Fruit fly (Drosophila melanogaster) whole organism, embryonic: Measurements from ENCODE around the gene Ufd4.

Experiments
- CG11398 ChIP-seq: fragments of 200-800 bp; sonication (Bioruptor generic); optimal IDR thresholded peaks from 2 replicates; lab custom pipeline; 2016; ENCODE audit warnings: missing biosample characterization, missing genetic modification characterization
- CG11560 ChIP-seq: fragments of 200-800 bp; sonication (Bioruptor generic); IDR thresholded peaks from 3 replicates; pipeline ENCODE4 v1.3.6; 2022; ENCODE audit warnings: missing biosample characterization, missing genetic modification characterization
- CG12769 ChIP-seq: fragments of 200-800 bp; sonication (Bioruptor generic); optimal IDR thresholded peaks from 2 replicates; lab custom pipeline; 2019; ENCODE audit warnings: missing biosample characterization, mild to moderate bottlenecking, missing genetic modification characterization, moderate library complexity
- CG13624 ChIP-seq: fragments of 200-800 bp; sonication (Bioruptor generic); optimal IDR thresholded peaks from 2 replicates; lab custom pipeline; 2016; ENCODE audit warnings: missing biosample characterization, missing genetic modification characterization
- CG13894 ChIP-seq: fragments of 200-800 bp; sonication (Bioruptor generic); optimal IDR thresholded peaks from 3 replicates; lab custom pipeline; 2018; ENCODE audit warnings: missing biosample characterization, mild to moderate bottlenecking, missing genetic modification characterization, moderate library complexity
- CG14441 ChIP-seq: fragments of 200-800 bp; sonication (Bioruptor generic); IDR thresholded peaks from 2 replicates; pipeline ENCODE4 v1.3.6; 2022; ENCODE audit warnings: missing biosample characterization, missing genetic modification characterization
- CG14710 ChIP-seq: fragments of 200-800 bp; sonication (Bioruptor generic); optimal IDR thresholded peaks from 3 replicates; lab custom pipeline; 2019; ENCODE audit warnings: missing biosample characterization, mild to moderate bottlenecking, missing genetic modification characterization, moderate library complexity
- CG16779 ChIP-seq: fragments of 200-800 bp; sonication (Bioruptor generic); IDR thresholded peaks from 2 replicates; pipeline ENCODE4 v1.3.6; 2022; ENCODE audit warnings: missing biosample characterization, missing genetic modification characterization
- CG16815 ChIP-seq: fragments of 200-800 bp; sonication (Bioruptor generic); optimal IDR thresholded peaks from 3 replicates; lab custom pipeline; 2017; ENCODE audit warnings: missing biosample characterization, mild to moderate bottlenecking, missing genetic modification characterization
- CG18599 ChIP-seq: fragments of 200-800 bp; sonication (Bioruptor generic); optimal IDR thresholded peaks from 3 replicates; lab custom pipeline; 2017; ENCODE audit warnings: missing biosample characterization, missing genetic modification characterization, mild to moderate bottlenecking, moderate library complexity, missing genetic modification reagents
- CG31441 ChIP-seq: fragments of 200-800 bp; sonication (Bioruptor generic); IDR thresholded peaks from 2 replicates; pipeline ENCODE4 v1.3.6; 2022; ENCODE audit warnings: missing biosample characterization, missing genetic modification characterization
- CG32772 ChIP-seq: fragments of 200-800 bp; sonication (Bioruptor generic); IDR thresholded peaks from 2 replicates; pipeline ENCODE4 v1.3.6; 2022; ENCODE audit warnings: missing biosample characterization, missing genetic modification characterization
- CG3995 ChIP-seq: fragments of 200-800 bp; sonication (Bioruptor generic); optimal IDR thresholded peaks from 3 replicates; lab custom pipeline; 2016; ENCODE audit warnings: missing biosample characterization, missing genetic modification characterization
- CG4707 ChIP-seq: fragments of 200-800 bp; sonication (Bioruptor generic); optimal IDR thresholded peaks from 2 replicates; lab custom pipeline; 2018; ENCODE audit warnings: missing biosample characterization, mild to moderate bottlenecking, missing genetic modification characterization, moderate library complexity
- CG5180 ChIP-seq: fragments of 200-800 bp; sonication (Bioruptor generic); optimal IDR thresholded peaks from 3 replicates; lab custom pipeline; 2017; ENCODE audit warnings: missing biosample characterization, missing genetic modification characterization, mild to moderate bottlenecking, moderate library complexity, missing genetic modification reagents
- CG6813 ChIP-seq: fragments of 200-800 bp; sonication (Bioruptor generic); optimal IDR thresholded peaks from 2 replicates; lab custom pipeline; 2017; ENCODE audit warnings: missing biosample characterization, missing genetic modification characterization, mild to moderate bottlenecking, moderate library complexity, missing genetic modification reagents
- CG7271 ChIP-seq: fragments of 200-800 bp; sonication (Bioruptor generic); optimal IDR thresholded peaks from 2 replicates; lab custom pipeline; 2018; ENCODE audit warnings: missing biosample characterization, mild to moderate bottlenecking, missing genetic modification characterization, moderate library complexity
- CG7372 ChIP-seq: fragments of 200-800 bp; sonication (Bioruptor generic); IDR thresholded peaks from 2 replicates; pipeline ENCODE4 v1.3.6; 2022; ENCODE audit warnings: missing biosample characterization, missing genetic modification characterization
- CG7963 ChIP-seq: fragments of 200-800 bp; sonication (Bioruptor generic); IDR thresholded peaks from 3 replicates; pipeline ENCODE4 v1.3.6; 2022; ENCODE audit warnings: missing biosample characterization, missing genetic modification characterization; ENCODE audit not compliant: partially characterized antibody
- CG8944 ChIP-seq: fragments of 200-800 bp; sonication (Bioruptor generic); optimal IDR thresholded peaks from 3 replicates; lab custom pipeline; 2016; ENCODE audit warnings: missing biosample characterization, missing genetic modification characterization
- D19A ChIP-seq: fragments of 200-800 bp; optimal IDR thresholded peaks from 3 replicates; lab custom pipeline; 2019; ENCODE audit warnings: missing biosample characterization, mild to moderate bottlenecking, missing genetic modification characterization, moderate library complexity
- Dfd ChIP-seq, 2 experiments: fragments of >200 bp; optimal IDR thresholded peaks; 2 replicates each; lab custom pipeline; 2017; ENCODE audit warnings: missing biosample characterization in 2 of 2, missing genetic modification characterization in 2 of 2
- Dip3 ChIP-seq: fragments of 200-800 bp; sonication (Bioruptor generic); optimal IDR thresholded peaks from 3 replicates; lab custom pipeline; 2016; ENCODE audit warnings: missing biosample characterization, missing genetic modification characterization
- Doc2 ChIP-seq: fragments of 200-800 bp; sonication (Bioruptor generic); IDR thresholded peaks from 2 replicates; pipeline ENCODE4 v1.3.6; 2022; ENCODE audit warnings: missing biosample characterization, missing genetic modification characterization
- HmgZ ChIP-seq: fragments of 200-800 bp; sonication (Bioruptor generic); optimal IDR thresholded peaks from 2 replicates; lab custom pipeline; 2018; ENCODE audit warnings: missing biosample characterization, mild to moderate bottlenecking, missing genetic modification characterization
- Kr ChIP-seq: fragments of 200-800 bp; sonication (Bioruptor generic); optimal IDR thresholded peaks from 2 replicates; lab custom pipeline; 2017; ENCODE audit warnings: missing biosample characterization, mild to moderate bottlenecking, missing genetic modification characterization
- Lim3 ChIP-seq: fragments of 200-800 bp; sonication (Bioruptor generic); IDR thresholded peaks from 2 replicates; pipeline ENCODE4 v1.3.6; 2022; ENCODE audit warnings: missing biosample characterization, missing genetic modification characterization
- Nf-YB ChIP-seq: fragments of 200-800 bp; sonication (Bioruptor generic); optimal IDR thresholded peaks from 3 replicates; lab custom pipeline; 2019; ENCODE audit warnings: missing biosample characterization, mild to moderate bottlenecking, missing genetic modification characterization, moderate library complexity
- PHDP ChIP-seq: fragments of 200-800 bp; sonication (Bioruptor generic); optimal IDR thresholded peaks from 3 replicates; lab custom pipeline; 2018; ENCODE audit warnings: missing biosample characterization, mild to moderate bottlenecking, missing genetic modification characterization, moderate library complexity
- Rx ChIP-seq: fragments of 200-800 bp; sonication (Bioruptor generic); IDR thresholded peaks from 2 replicates; pipeline ENCODE4 v1.3.6; 2022; ENCODE audit warnings: missing biosample characterization, missing genetic modification characterization
- Side ChIP-seq: fragments of 200-800 bp; sonication (Bioruptor generic); optimal IDR thresholded peaks from 2 replicates; lab custom pipeline; 2016; ENCODE audit warnings: missing biosample characterization, missing genetic modification characterization
- Sin3A ChIP-seq: fragments of >200 bp; optimal IDR thresholded peaks from 2 replicates; lab custom pipeline; 2018
- Sry-β ChIP-seq: fragments of 200-800 bp; sonication (Bioruptor generic); optimal IDR thresholded peaks from 2 replicates; lab custom pipeline; 2018; ENCODE audit warnings: missing biosample characterization, mild to moderate bottlenecking, missing genetic modification characterization, moderate library complexity
- Vsx1 ChIP-seq: fragments of 200-800 bp; sonication (Bioruptor generic); optimal IDR thresholded peaks from 2 replicates; lab custom pipeline; 2017; ENCODE audit warnings: missing biosample characterization, mild to moderate bottlenecking, missing genetic modification characterization, missing genetic modification reagents
- ap ChIP-seq: fragments of 200-800 bp; sonication (Bioruptor generic); IDR thresholded peaks from 2 replicates; pipeline ENCODE4 v1.3.6; 2022; ENCODE audit warnings: missing biosample characterization, missing genetic modification characterization
- bab2 ChIP-seq: fragments of 200-800 bp; sonication (Bioruptor generic); optimal IDR thresholded peaks from 2 replicates; lab custom pipeline; 2016; ENCODE audit warnings: missing biosample characterization, missing genetic modification characterization
- bigmax ChIP-seq: fragments of 200-800 bp; sonication (Bioruptor generic); optimal IDR thresholded peaks from 2 replicates; lab custom pipeline; 2018; ENCODE audit warnings: missing biosample characterization, mild to moderate bottlenecking, missing genetic modification characterization
- exex ChIP-seq: fragments of 200-800 bp; sonication (Bioruptor generic); optimal IDR thresholded peaks from 4 replicates; lab custom pipeline; 2018; ENCODE audit warnings: missing biosample characterization, mild to moderate bottlenecking, missing genetic modification characterization, moderate library complexity
- fd102C ChIP-seq: fragments of 200-800 bp; sonication (Bioruptor generic); optimal IDR thresholded peaks from 2 replicates; lab custom pipeline; 2018; ENCODE audit warnings: missing biosample characterization, mild to moderate bottlenecking, missing genetic modification characterization, moderate library complexity
- gsb ChIP-seq: fragments of 200-800 bp; sonication (Bioruptor generic); IDR thresholded peaks from 2 replicates; pipeline ENCODE4 v1.3.6; 2022; ENCODE audit warnings: missing biosample characterization, missing genetic modification characterization
- inv ChIP-seq: fragments of 200-800 bp; sonication (Bioruptor generic); IDR thresholded peaks from 2 replicates; pipeline ENCODE4 v1.3.6; 2022; ENCODE audit warnings: missing biosample characterization, missing genetic modification characterization; ENCODE audit not compliant: partially characterized antibody
- kah ChIP-seq: fragments of 200-800 bp; sonication (Bioruptor generic); optimal IDR thresholded peaks from 2 replicates; lab custom pipeline; 2018; ENCODE audit warnings: missing biosample characterization, mild to moderate bottlenecking, missing genetic modification characterization
- lab ChIP-seq: fragments of 200-800 bp; sonication (Bioruptor generic); optimal IDR thresholded peaks from 3 replicates; lab custom pipeline; 2017; ENCODE audit warnings: missing biosample characterization, missing genetic modification characterization, mild to moderate bottlenecking, moderate library complexity, missing genetic modification reagents
- mld ChIP-seq: fragments of 200-800 bp; sonication (Bioruptor generic); IDR thresholded peaks from 3 replicates; pipeline ENCODE4 v1.3.6; 2022; ENCODE audit warnings: missing biosample characterization, missing genetic modification characterization; ENCODE audit not compliant: partially characterized antibody
- phol ChIP-seq: fragments of 200-800 bp; sonication (Bioruptor generic); optimal IDR thresholded peaks from 3 replicates; lab custom pipeline; 2018; ENCODE audit warnings: missing biosample characterization, mild to moderate bottlenecking, missing genetic modification characterization, moderate library complexity
- ranshi ChIP-seq: fragments of 200-800 bp; sonication (Bioruptor generic); IDR thresholded peaks from 2 replicates; pipeline ENCODE4 v1.3.6; 2022; ENCODE audit warnings: missing biosample characterization, missing genetic modification characterization
- repo ChIP-seq: fragments of 200-800 bp; sonication (Bioruptor generic); optimal IDR thresholded peaks from 2 replicates; lab custom pipeline; 2016; ENCODE audit warnings: missing biosample characterization, missing genetic modification characterization
- sim ChIP-seq: fragments of 200-800 bp; sonication (Bioruptor generic); IDR thresholded peaks from 2 replicates; pipeline ENCODE4 v1.3.6; 2022; ENCODE audit warnings: missing biosample characterization, missing genetic modification characterization
- sna ChIP-seq: fragments of 200-800 bp; sonication (Bioruptor generic); IDR thresholded peaks from 2 replicates; pipeline ENCODE4 v1.3.6; 2022; ENCODE audit warnings: missing biosample characterization, missing genetic modification characterization; ENCODE audit not compliant: partially characterized antibody
- vfl ChIP-seq: fragments of 200-800 bp; sonication (Bioruptor generic); optimal IDR thresholded peaks from 2 replicates; lab custom pipeline; 2016; ENCODE audit warnings: missing biosample characterization, missing genetic modification characterization

Ufd4 gene

DNA sequence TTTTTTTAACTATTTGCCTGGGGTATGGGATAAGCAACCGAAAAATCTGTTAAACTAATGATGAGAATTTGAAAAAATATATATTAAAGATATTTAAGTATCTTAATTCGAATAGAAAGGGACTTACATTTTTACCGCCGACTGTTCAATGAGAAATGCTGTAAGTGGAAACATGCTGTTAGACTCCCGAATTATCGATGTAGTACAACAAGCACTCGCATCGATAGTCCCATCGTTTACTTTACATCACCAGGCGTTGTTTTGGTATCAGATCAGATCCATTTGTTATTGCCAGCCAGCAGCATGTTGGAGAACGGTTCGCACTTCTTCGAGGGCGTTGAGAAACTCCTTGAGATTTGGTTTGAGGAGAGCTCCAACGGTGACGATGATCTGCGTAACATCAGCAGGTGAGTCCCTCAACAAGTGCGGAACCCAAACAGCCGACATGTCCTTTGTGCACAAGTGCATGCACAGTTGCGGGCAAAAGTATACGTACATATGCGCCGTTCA lies 47.1 kb upstream of the Ufd4 start, which contains the start of gene SamDC (continued):
- TF ChIP-seq CG7963 (peak; percentile 76), PHDP (tag; lab: Kevin White, UChicago) (peak; percentile 63), vfl (no peak), phol (tag; lab: Kevin White, UChicago) (peak; percentile 42), CG8944 (GFP tag; lab: Kevin White, UChicago) (peak; percentile 17), CG14710 (tag; lab: Kevin White, UChicago) (peak; percentile 47), CG16815 (GFP tag; lab: Kevin White, UChicago) (peak; percentile 7), sim (no peak), exex (tag; lab: Kevin White, UChicago) (no peak), bab2 (GFP tag; lab: Kevin White, UChicago) (no peak), gsb (GFP tag; lab: Robert Waterston, UW) (no peak), CG3995 (peak; percentile 8), CG16779 (GFP tag; lab: Robert Waterston, UW) (no peak), Lim3 (GFP tag; lab: Robert Waterston, UW) (no peak), Side (GFP tag; lab: Kevin White, UChicago) (peak; percentile 47), kah (GFP tag; lab: Kevin White, UChicago) (no peak), CG7372 (no peak), CG4707 (GFP tag; lab: Kevin White, UChicago) (peak; percentile 8), ranshi (GFP tag; lab: Robert Waterston, UW) (no peak), fd102C (GFP tag; lab: Kevin White, UChicago) (no peak), CG5180 (GFP tag; lab: Kevin White, UChicago) (peak; percentile 59), CG7271 (tag; lab: Kevin White, UChicago) (no peak), CG32772 (GFP tag; lab: Robert Waterston, UW) (no peak), CG13624 (GFP tag; lab: Kevin White, UChicago) (peak; percentile 7), Sry-β (no peak), Nf-YB (GFP tag; lab: Kevin White, UChicago) (peak; percentile 4), CG11398 (GFP tag; lab: Kevin White, UChicago) (no peak), sna (GFP tag; lab: Robert Waterston, UW) (peak; percentile 63), Dfd (GFP tag; optimal IDR thresholded peaks at IDR 0.05; lab: Kevin White, UChicago) (peak in 1 of 2 experiments; percentile 77), mld (peak; percentile 85), Dip3 (GFP tag; lab: Kevin White, UChicago) (peak; percentile 24), Vsx1 (GFP tag; lab: Kevin White, UChicago) (no peak), Kr (GFP tag; lab: Kevin White, UChicago) (no peak), ap (GFP tag; lab: Robert Waterston, UW) (no peak), Sin3A (lab: Kevin White, UChicago) (peak; percentile 10), CG11560 (tag; lab: Robert Waterston, UW) (no peak), HmgZ (tag; lab: Kevin White, UChicago) (peak; percentile 59), Rx (GFP tag; lab: Robert Waterston, UW) (no peak), Doc2 (GFP tag; lab: Robert Waterston, UW) (no peak), CG14441 (peak; percentile 5; the same call in 1 of the 2 replicates), CG31441 (peak; percentile 49; the same call in 1 of the 2 replicates), CG12769 (peak; percentile 32), bigmax (GFP tag; lab: Kevin White, UChicago) (peak; percentile 46), CG6813 (peak; percentile 46), D19A (tag; lab: Kevin White, UChicago) (peak; percentile 55), CG18599 (GFP tag; lab: Kevin White, UChicago) (no peak), lab (GFP tag; lab: Kevin White, UChicago) (no peak), CG13894 (peak; percentile 66), repo (GFP tag; lab: Kevin White, UChicago) (no peak), inv (GFP tag; lab: Robert Waterston, UW) (peak; percentile 81)
